Fruit fly (Drosophila melanogaster) Kc167 (cell line): ENCODE data around the gene CG6015.

Source experiments
- h ChIP-seq: fragments of >200 bp; optimal IDR thresholded peaks from 3 replicates; lab custom pipeline; 2018; ENCODE audit warnings: missing external identifiers
- insv ChIP-seq: fragments of >200 bp; optimal IDR thresholded peaks from 3 replicates; lab custom pipeline; 2018; ENCODE audit warnings: missing external identifiers

DNA sequence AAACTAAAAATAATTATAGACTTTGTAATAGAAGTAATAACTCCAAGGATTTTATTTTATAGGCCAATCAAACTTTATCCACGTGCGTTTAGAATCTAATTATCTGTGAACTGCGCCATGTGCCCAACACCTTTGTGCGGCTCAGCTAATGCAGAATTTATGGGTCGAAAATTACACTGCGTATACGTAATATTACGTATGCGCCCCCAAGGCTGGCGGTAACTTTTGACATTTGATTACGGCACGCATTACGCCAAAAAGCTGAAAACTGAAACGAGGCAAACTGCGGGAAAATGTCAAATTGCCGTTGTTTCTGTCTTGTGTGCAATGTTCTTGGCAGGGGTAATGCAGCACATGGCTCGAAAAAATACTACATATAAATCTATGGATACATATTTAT, 42.5 kb downstream of the CG6015 start:
- TF ChIP-seq h (lab: Kevin White, UChicago) (no peak), insv (lab: Kevin White, UChicago) (no peak)
